Fruit fly (Drosophila melanogaster) S2 (cell line): ENCODE results near the gene CG9471.

Experiments used
- CG8478 ChIP-seq: fragments of >200 bp; optimal IDR thresholded peaks from 2 replicates; lab custom pipeline; 2018
- CTCF ChIP-seq, 2 experiments: fragments of >200 bp; optimal IDR thresholded peaks; 2 replicates each; lab custom pipeline; 2018

CG9471 gene

dm6 chr3R:9779764-9780163, 8.4 kb upstream of the CG9471 start, which contains the start of gene CG12947:
TSS of gene CG12947 (plus strand) at chr3R:9780064.
- TF ChIP-seq CTCF (optimal IDR thresholded peaks at IDR 0.05; lab: Kevin White, UChicago) (no peak), CG8478 (no peak)

DNA sequence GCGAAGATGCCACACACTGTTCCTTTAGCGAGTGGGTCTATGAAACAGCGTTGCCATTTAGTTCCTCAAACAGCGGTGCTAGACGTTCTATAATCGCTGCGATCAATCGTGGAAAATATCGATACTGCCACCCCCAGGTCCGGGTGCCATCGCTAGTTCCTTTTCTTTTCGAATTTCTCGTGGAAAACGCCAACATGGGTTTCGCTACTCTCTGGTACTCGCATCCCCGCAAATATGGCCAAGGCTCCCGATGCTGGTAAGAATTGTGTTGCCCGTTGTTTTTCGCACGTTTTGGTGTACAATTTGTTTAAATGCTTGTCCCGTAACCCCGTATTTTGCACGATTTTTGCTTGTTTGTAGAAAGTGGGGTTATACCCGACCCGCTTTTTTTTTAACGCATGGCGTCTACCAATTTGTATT, 6.6 kb upstream of the CG9471 start, which contains the start of gene RpS29:
Gene RpS29 (plus strand): TSS at position 102 of the 420 bp plus-strand sequence.
- TF ChIP-seq CG8478 (no peak), CTCF (optimal IDR thresholded peaks at IDR 0.05; lab: Kevin White, UChicago) (peak; percentile 60 to 70)

DNA sequence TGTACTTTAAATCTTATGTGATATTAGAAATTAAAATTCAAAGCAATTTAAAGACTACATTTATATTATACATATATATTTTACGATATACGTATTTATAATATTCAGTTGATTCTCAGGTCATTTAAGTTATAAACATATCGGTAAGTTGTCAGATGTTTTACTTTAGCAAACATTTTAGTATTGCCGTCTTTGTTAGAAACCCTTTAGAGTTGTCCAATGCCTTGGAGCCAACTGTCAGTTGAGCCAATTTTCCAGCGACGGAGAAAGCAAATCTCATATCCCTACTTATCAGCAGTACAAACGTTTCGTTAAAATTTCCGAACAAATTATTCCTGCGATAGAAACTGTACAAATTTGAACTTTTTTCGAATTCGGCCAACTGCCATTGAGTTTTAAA, 3.5 kb upstream of the CG9471 start, which contains the start of gene topi:
Gene topi (plus strand): TSS at position 301 of the 400 bp plus-strand sequence.
- TF ChIP-seq CG8478 (no peak), CTCF (optimal IDR thresholded peaks at IDR 0.05; lab: Kevin White, UChicago) (no peak)

DNA sequence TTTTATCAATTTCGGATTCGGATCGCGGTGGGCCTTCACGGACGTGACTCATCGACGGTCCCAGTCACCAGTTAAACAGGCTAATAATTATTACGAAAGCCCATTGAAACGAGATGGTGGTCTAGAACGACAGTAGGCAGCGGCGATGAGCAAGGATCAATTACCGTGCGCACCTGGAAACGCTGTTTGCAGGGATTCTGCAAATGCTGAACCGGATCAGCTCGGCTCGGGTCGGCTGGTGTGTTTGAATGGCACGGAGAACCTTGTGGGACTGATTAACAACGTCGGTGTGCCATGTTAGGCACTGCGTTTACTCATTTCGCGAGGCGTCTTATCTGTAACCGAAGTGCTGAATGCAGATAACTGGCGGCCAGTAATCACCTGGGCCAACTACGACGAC, 2.8 kb upstream of the CG9471 start, which contains the start of gene Whamy:
Gene Whamy (minus strand): TSS at position 273 of the 400 bp plus-strand sequence.
- TF ChIP-seq CTCF (optimal IDR thresholded peaks at IDR 0.05; lab: Kevin White, UChicago) (no peak), CG8478 (no peak)

dm6 chr3R:9770127-9770526, 1.2 kb downstream of the CG9471 start:
- TF ChIP-seq CTCF (optimal IDR thresholded peaks at IDR 0.05; lab: Kevin White, UChicago) (no peak), CG8478 (no peak)

dm6 chr3R:9768884-9769283, 2.5 kb downstream of the CG9471 start, which contains the start of gene MED6:
TSS of gene MED6 (minus strand) at chr3R:9768984.
- TF ChIP-seq CTCF (optimal IDR thresholded peaks at IDR 0.05; lab: Kevin White, UChicago) (no peak), CG8478 (no peak)

DNA sequence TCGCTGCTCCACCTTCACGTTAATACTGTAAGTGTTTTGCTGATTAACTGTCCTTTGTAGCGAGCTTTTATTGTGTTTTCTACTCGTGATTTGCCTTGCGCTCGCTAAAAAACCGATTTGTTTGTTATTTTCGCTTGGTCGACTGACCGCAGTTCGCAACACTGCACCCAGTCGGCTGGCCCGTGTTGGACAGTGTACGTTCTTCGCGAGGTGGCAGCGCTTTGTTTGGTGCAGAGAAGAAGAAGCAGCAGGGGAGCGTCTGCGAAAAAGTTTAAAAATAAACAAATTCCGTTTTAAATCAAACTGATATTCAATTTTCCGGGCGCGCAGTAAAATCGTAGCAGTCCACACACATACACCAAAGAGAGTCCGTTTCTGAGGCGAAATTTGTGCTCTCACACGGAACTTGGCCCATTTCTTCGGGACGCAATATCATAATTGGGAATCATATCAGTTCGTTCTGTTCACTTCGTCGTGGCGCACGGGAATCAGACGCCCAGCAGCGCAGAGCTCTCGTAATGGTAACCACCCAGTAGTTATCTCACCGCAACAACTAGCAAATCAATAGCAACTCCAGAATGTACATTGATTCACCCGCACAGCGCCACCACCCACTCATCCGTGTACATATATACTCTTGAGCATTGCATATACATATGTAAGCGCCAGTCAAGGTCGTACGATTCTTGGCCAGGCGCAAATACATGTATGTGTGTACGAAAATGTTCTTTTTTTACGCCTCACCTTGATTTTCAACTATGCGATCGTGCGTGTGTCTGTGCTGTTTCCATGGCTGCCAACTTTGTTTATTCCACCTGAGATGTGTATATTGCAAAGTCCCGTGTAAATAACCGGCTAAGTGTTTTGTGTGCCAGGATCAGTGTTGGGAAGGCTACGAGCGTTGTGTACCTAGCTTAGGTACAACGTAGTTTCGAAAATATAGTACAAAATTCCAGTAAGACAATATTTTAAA, 3.4 kb downstream of the CG9471 start, which contains the start of gene Naa80:
Gene Naa80 (plus strand): TSS at position 215 of the 973 bp plus-strand sequence.
- TF ChIP-seq CG8478 (no peak), CTCF (optimal IDR thresholded peaks at IDR 0.05; lab: Kevin White, UChicago) (peak in 1 of 2 experiments; percentile 16)

DNA sequence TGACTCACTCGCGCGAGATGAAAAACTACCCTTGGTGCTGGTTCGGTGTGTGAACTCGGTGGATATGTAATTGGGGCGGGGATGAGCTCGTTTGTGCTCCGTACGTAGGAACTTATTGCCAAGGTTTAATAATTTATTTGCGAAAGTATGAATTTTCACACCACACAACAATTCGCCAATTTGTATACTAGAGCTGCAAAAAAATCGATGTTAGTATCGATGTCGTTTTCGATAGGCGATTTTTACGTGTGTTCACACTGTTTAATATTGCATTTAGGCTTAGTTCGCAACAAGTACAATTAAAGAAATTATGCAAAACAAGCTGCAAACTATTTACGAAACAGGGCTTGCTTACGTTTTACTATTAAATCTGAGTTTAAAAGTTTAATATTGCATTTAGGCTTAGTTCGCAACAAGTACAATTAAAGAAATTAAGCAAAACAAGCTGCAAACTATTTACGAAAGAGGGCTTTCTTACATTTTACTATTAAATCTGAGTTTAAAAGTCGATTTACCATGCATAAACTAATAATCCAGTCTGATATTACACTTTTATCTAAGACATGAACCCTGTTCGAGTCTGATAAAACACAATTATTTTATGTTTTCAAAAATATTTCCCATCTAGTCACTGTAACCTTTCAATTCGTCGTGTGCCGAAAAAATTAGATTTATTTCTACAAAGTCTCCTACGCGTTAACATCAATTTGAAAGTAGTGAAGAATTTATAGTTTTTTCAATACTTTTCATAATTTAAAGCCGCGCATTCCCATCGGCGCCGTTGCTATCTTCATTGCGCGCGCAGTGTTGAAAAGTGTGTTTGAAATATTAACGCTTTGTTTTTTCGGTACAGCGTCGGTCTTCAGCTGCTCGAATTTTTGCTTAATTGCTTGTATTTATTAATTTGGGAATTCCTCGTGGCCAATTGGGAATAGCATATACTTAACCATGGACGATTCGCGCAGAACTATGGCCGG, 8.1 kb downstream of the CG9471 start, which contains the start of the genes Snap24 and CG8478:
Gene Snap24 (minus strand): TSS at position 196 of the 977 bp plus-strand sequence.
Gene CG8478 (plus strand): TSS at position 696 of the 977 bp plus-strand sequence.
- TF ChIP-seq CTCF (optimal IDR thresholded peaks at IDR 0.05; lab: Kevin White, UChicago) (no peak), CG8478 (no peak)

- no peak for TF ChIP-seq CTCF (optimal IDR thresholded peaks at IDR 0.05; lab: Kevin White, UChicago)
- no peak for TF ChIP-seq CG8478
Measured at dm6 chr3R:9759360-9760191, 11.8 kb downstream of the CG9471 start, which contains the start of gene Mpi. TSS of gene Mpi (plus strand) at chr3R:9759622.

DNA sequence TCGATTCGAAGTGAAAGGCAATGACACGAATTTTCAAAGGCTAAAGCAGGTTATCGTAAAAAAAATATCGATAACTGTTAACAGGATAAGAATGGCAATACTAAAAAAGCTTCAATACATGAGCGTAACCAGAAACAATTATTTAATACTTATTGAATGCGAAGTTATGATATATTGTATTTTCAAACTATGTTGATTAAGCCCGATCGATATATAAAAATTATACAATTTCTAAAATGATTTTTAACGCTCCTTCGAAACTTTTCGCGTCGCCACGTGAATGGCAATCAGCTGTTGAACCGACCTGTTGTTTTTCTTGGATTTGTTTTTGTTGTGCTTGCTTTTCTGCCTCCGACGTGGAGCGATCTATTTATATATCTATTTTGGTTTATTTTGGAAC, 15.2 kb downstream of the CG9471 start, which contains the start of the genes Alg12 and Rpt3R:
Gene Alg12 (plus strand): TSS at position 305 of the 400 bp plus-strand sequence.
Gene Rpt3R (minus strand): TSS at position 324 of the 400 bp plus-strand sequence.
- no peak for TF ChIP-seq CG8478
- no peak for TF ChIP-seq CTCF (optimal IDR thresholded peaks at IDR 0.05; lab: Kevin White, UChicago)

DNA sequence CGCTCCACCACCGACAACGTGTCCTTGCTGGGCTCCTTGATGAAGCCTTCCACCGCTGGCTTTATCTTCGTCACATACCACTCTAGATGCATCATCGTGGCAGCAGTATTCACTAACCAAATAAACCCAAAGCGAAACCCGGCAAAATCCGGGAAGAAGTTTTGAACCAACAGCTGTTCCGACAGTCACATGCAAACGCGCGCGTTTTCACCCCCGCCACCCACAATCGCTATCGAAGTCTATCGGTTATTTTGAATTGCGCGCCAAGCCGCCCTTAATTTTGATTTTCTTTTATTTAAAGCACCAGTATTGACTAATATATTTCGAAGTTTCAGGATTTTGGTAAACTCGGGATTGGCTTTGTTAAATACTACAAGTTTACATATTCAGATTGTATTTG, 16.9 kb downstream of the CG9471 start, which contains the start of gene Tti1:
Gene Tti1 (minus strand): TSS at position 200 of the 400 bp plus-strand sequence.
- no peak for TF ChIP-seq CG8478

dm6 chr3R:9747900-9748663, 23.3 kb downstream of the CG9471 start:
- TF ChIP-seq CG8478, result no peak
- no peak for TF ChIP-seq CTCF (optimal IDR thresholded peaks at IDR 0.05; lab: Kevin White, UChicago)

DNA sequence ATGACTTTTGCATAAGTTTGCCTTT, 23.7 kb downstream of the CG9471 start, which contains the start of gene PpD3:
Gene PpD3 (plus strand): TSS at position 1 of the 25 bp plus-strand sequence.
- no peak for TF ChIP-seq CTCF (optimal IDR thresholded peaks at IDR 0.05; lab: Kevin White, UChicago)
- no peak for TF ChIP-seq CG8478
